Fruit fly (Drosophila melanogaster): ENCODE data around the gene Ranbp21.

Gene Ranbp21

DNA sequence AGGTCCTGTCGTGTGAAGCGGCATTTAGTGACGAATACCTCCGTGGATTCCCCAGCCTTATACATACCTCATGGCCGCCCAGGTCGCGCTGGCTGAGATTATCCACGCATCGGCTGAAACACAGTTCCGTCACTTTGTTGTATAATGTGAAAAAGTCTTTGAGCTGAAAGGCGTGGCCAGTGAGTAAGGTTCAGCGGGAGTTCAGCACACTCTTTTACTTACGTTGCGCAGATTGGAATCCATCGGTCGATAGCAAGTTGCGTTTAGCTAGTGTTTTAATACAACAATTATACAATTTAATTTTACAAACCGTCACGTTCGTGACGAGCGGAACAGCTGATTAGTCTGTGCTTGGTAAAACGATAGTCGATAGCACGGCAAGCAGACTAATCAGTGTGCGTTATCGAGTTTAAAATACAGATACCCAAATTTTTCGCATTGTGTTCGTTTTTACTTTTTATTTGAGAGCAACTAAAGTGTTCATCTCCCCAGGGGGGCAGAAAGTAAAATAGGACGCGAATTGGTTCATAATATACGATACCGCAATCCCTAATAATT is 33.8 kb downstream of the Ranbp21 start, which contains the start of the genes Pstk and Tim9b (continued):
- TF ChIP-seq CG34422 (GFP tag; IDR thresholded peaks at IDR 0.05) (no peak), hb (GFP tag; IDR thresholded peaks at IDR 0.05; ENCODE audit: partially characterized antibody) (peak; percentile 58; the same call in 2 of the 3 replicates), CG11093 (GFP tag; IDR thresholded peaks at IDR 0.05) (no peak), CG16779 (GFP tag; IDR thresholded peaks at IDR 0.05) (no peak), CG2889 (GFP tag; IDR thresholded peaks at IDR 0.05) (no peak), pb (GFP tag; optimal IDR thresholded peaks at IDR 0.05) (no peak), nau (GFP tag; optimal IDR thresholded peaks at IDR 0.05) (no peak), CG13894 (tag; optimal IDR thresholded peaks at IDR 0.05) (no peak), hbn (GFP tag; IDR thresholded peaks at IDR 0.05; ENCODE audit: partially characterized antibody) (peak; percentile 49), bigmax (GFP tag; optimal IDR thresholded peaks at IDR 0.05) (no peak), CG7357 (GFP tag; IDR thresholded peaks at IDR 0.05) (no peak), Dad (GFP tag; optimal IDR thresholded peaks at IDR 0.05) (no peak), Sox100B (GFP tag; optimal IDR thresholded peaks at IDR 0.05) (no peak), BEAF-32 (GFP tag; optimal IDR thresholded peaks at IDR 0.05) (peak; percentile 55), Hr78 (GFP tag; optimal IDR thresholded peaks at IDR 0.05) (no peak), CG31224 (GFP tag; IDR thresholded peaks at IDR 0.05) (no peak), dmrt99B (tag; optimal IDR thresholded peaks at IDR 0.05) (no peak), sqz (GFP tag; optimal IDR thresholded peaks at IDR 0.05) (no peak), Scr (GFP tag; IDR thresholded peaks at IDR 0.05; ENCODE audit: partially characterized antibody) (peak; percentile 64), Fer3 (tag; optimal IDR thresholded peaks at IDR 0.05) (no peak), sima (GFP tag; optimal IDR thresholded peaks at IDR 0.05) (no peak), Blimp-1 (GFP tag; optimal IDR thresholded peaks at IDR 0.05) (no peak), hkb (optimal IDR thresholded peaks at IDR 0.05) (no peak), hkb (GFP tag; IDR thresholded peaks at IDR 0.05) (no peak), amos (GFP tag; IDR thresholded peaks at IDR 0.05; ENCODE audit: partially characterized antibody) (peak; percentile 48; the same call in 1 of the 2 replicates), CG2129 (GFP tag; IDR thresholded peaks at IDR 0.05; ENCODE audit: partially characterized antibody) (0 out of 2 replicates have a peak, but pooled peaks have one; percentile 15), crc (GFP tag; optimal IDR thresholded peaks at IDR 0.05) (no peak), usp (GFP tag; optimal IDR thresholded peaks at IDR 0.05) (no peak), gem (tag; optimal IDR thresholded peaks at IDR 0.05) (no peak), knrl (GFP tag; IDR thresholded peaks at IDR 0.05; ENCODE audit: partially characterized antibody) (no peak), MESR4 (GFP tag; optimal IDR thresholded peaks at IDR 0.05) (peak; percentile 46), CG18599 (GFP tag; optimal IDR thresholded peaks at IDR 0.05) (no peak), CG1647 (GFP tag; optimal IDR thresholded peaks at IDR 0.05) (no peak), Max (GFP tag; optimal IDR thresholded peaks at IDR 0.05) (no peak), CG6683 (GFP tag; optimal IDR thresholded peaks at IDR 0.05) (no peak), CG4404 (GFP tag; IDR thresholded peaks at IDR 0.05) (no peak), CG6791 (GFP tag; IDR thresholded peaks at IDR 0.05; ENCODE audit: partially characterized antibody) (peak; percentile 77), ham (GFP tag; IDR thresholded peaks at IDR 0.05) (no peak), CG17361 (GFP tag; IDR thresholded peaks at IDR 0.05) (no peak), CG5953 (GFP tag; IDR thresholded peaks at IDR 0.05) (no peak), mam (GFP tag; optimal IDR thresholded peaks at IDR 0.05) (no peak), C15 (GFP tag; IDR thresholded peaks at IDR 0.05) (no peak), CG17802 (tag; optimal IDR thresholded peaks at IDR 0.05) (no peak), Dp (GFP tag; optimal IDR thresholded peaks at IDR 0.05) (peak; percentile 77), CG8281 (tag; optimal IDR thresholded peaks at IDR 0.05) (no peak), prd (optimal IDR thresholded peaks at IDR 0.05) (no peak), prd (GFP tag; IDR thresholded peaks at IDR 0.05) (no peak), sob (GFP tag; IDR thresholded peaks at IDR 0.05) (no peak), Dll (GFP tag; IDR thresholded peaks at IDR 0.05; ENCODE audit: partially characterized antibody) (peak; percentile 49; the same call in 3 of the 4 replicates), HLHmδ (GFP tag; optimal IDR thresholded peaks at IDR 0.05) (no peak)

All from whole organism, embryonic.